Worm (Caenorhabditis elegans) whole organism, midembryonic: ENCODE results near the gene B0034.1.

ENCODE experiments used
- med-1 ChIP-seq: sonication (generic microtip); optimal IDR thresholded peaks from 2 replicates; lab custom pipeline; 2017; ENCODE audit warnings: missing genetic modification characterization, mild to moderate bottlenecking, missing compliant biosample characterization, antibody characterized with exemption, missing genetic modification reagents; ENCODE audit not compliant: insufficient read depth
- ref-1 ChIP-seq: fragments of 200-800 bp; sonication (Bioruptor generic); conservative IDR thresholded peaks from 2 replicates; pipeline ENCODE4 v1.3.6; 2022; ENCODE audit warnings: missing genetic modification reagents, missing genetic modification characterization, missing compliant biosample characterization
- tab-1 ChIP-seq: fragments of 200-800 bp; sonication (Bioruptor generic); IDR thresholded peaks from 2 replicates; pipeline ENCODE4 v1.3.6; 2022; ENCODE audit warnings: missing genetic modification characterization, missing compliant biosample characterization

DNA sequence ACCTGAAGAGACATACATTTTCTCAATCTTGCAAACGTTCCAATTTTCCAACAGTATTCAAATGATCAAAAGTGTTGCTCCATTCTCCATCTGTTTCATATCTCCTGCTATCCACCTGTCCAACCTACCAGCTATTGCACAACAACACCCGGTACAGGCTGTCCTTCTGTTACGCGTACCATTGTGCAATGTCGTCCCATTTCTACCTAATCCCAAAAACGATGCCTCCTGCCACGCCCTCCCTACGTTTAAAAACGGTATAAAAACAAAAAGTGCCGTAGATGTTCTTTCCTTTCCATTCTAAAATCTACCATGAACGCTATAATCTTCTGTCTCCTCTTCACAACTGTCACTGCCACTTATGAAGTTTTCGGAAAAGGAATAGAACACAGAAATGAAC lies 20.1 kb downstream of the B0034.1 start, which contains the start of gene ins-2:
- TF ChIP-seq tab-1 (GFP tag; lab: Robert Waterston, UW) (no peak), med-1 (GFP tag; lab: Kevin White, UChicago) (no peak), ref-1 (no peak)
